Fruit fly (Drosophila melanogaster) whole organism, prepupa: ENCODE measurements around the gene CG8066.

ENCODE experiments used
- CG10631 ChIP-seq: fragments of 200-800 bp; sonication (Bioruptor generic); optimal IDR thresholded peaks from 2 replicates; lab custom pipeline; 2016; ENCODE audit warnings: missing biosample characterization, missing genetic modification characterization
- CG10669 ChIP-seq: fragments of 200-800 bp; sonication (Bioruptor generic); optimal IDR thresholded peaks from 3 replicates; lab custom pipeline; 2018; ENCODE audit warnings: missing biosample characterization, mild to moderate bottlenecking, missing genetic modification characterization, moderate library complexity
- CG11294 ChIP-seq: fragments of 200-800 bp; sonication (Bioruptor generic); IDR thresholded peaks from 2 replicates; pipeline ENCODE4 v1.3.6; 2022; ENCODE audit warnings: missing biosample characterization, missing genetic modification characterization
- CG15336 ChIP-seq: fragments of 200-800 bp; sonication (Bioruptor generic); IDR thresholded peaks from 2 replicates; pipeline ENCODE4 v1.3.6; 2022; ENCODE audit warnings: missing biosample characterization, missing genetic modification characterization
- CG1621 ChIP-seq: fragments of 200-800 bp; sonication (Bioruptor generic); optimal IDR thresholded peaks from 3 replicates; lab custom pipeline; 2018; ENCODE audit warnings: missing biosample characterization, mild to moderate bottlenecking, missing genetic modification characterization
- CG16779 ChIP-seq: fragments of 200-800 bp; sonication (Bioruptor generic); optimal IDR thresholded peaks from 3 replicates; lab custom pipeline; 2017; ENCODE audit warnings: missing biosample characterization, mild to moderate bottlenecking, missing genetic modification characterization
- CG31627 ChIP-seq: fragments of 200-800 bp; sonication (Bioruptor generic); optimal IDR thresholded peaks from 3 replicates; lab custom pipeline; 2016; ENCODE audit warnings: missing biosample characterization, missing genetic modification characterization
- CG32006 ChIP-seq: fragments of 200-800 bp; sonication (Bioruptor generic); optimal IDR thresholded peaks from 3 replicates; lab custom pipeline; 2017; ENCODE audit warnings: missing biosample characterization, mild to moderate bottlenecking, missing genetic modification characterization
- CG34406 ChIP-seq: fragments of 200-800 bp; sonication (Bioruptor generic); optimal IDR thresholded peaks from 3 replicates; lab custom pipeline; 2016; ENCODE audit warnings: missing biosample characterization, missing genetic modification characterization
- CG4318 ChIP-seq: fragments of 200-800 bp; sonication (Bioruptor generic); optimal IDR thresholded peaks from 3 replicates; lab custom pipeline; 2017; ENCODE audit warnings: missing biosample characterization, mild to moderate bottlenecking, missing genetic modification characterization
- CG6276 ChIP-seq: fragments of 200-800 bp; sonication (Bioruptor generic); optimal IDR thresholded peaks from 2 replicates; lab custom pipeline; 2017; ENCODE audit warnings: missing biosample characterization, mild to moderate bottlenecking, missing genetic modification characterization
- CG6792 ChIP-seq: fragments of 200-800 bp; sonication (Bioruptor generic); optimal IDR thresholded peaks from 3 replicates; lab custom pipeline; 2016; ENCODE audit warnings: missing biosample characterization, missing genetic modification characterization
- CG6808 ChIP-seq: fragments of 200-800 bp; sonication (Bioruptor generic); optimal IDR thresholded peaks from 3 replicates; lab custom pipeline; 2017; ENCODE audit warnings: missing biosample characterization, missing genetic modification characterization, mild to moderate bottlenecking, moderate library complexity, missing genetic modification reagents
- CG6854 ChIP-seq: fragments of 200-800 bp; sonication (Bioruptor generic); optimal IDR thresholded peaks from 2 replicates; lab custom pipeline; 2017; ENCODE audit warnings: missing biosample characterization, mild to moderate bottlenecking, missing genetic modification characterization
- CG7368 ChIP-seq: fragments of 200-800 bp; sonication (Bioruptor generic); optimal IDR thresholded peaks from 3 replicates; lab custom pipeline; 2016; ENCODE audit warnings: missing biosample characterization, missing genetic modification characterization
- CG8632 ChIP-seq: fragments of 200-800 bp; sonication (Bioruptor generic); optimal IDR thresholded peaks from 3 replicates; lab custom pipeline; 2016; ENCODE audit warnings: missing biosample characterization, missing genetic modification characterization
- CG9139 ChIP-seq: fragments of 200-800 bp; sonication (Bioruptor generic); optimal IDR thresholded peaks from 3 replicates; lab custom pipeline; 2017; ENCODE audit warnings: missing biosample characterization, mild to moderate bottlenecking, missing genetic modification characterization
- Eip75B ChIP-seq: fragments of 200-800 bp; sonication (Bioruptor generic); optimal IDR thresholded peaks from 3 replicates; lab custom pipeline; 2016; ENCODE audit warnings: missing biosample characterization, missing genetic modification characterization
- Eip78C ChIP-seq: fragments of 200-800 bp; sonication (Bioruptor generic); peaks from one replicate; lab custom pipeline; 2016; ENCODE audit warnings: missing biosample characterization, missing genetic modification characterization
- Eip93F ChIP-seq: fragments of 200-800 bp; sonication (Bioruptor generic); optimal IDR thresholded peaks from 2 replicates; lab custom pipeline; 2016; ENCODE audit warnings: missing biosample characterization, mild to moderate bottlenecking, missing genetic modification characterization
- Ets21C ChIP-seq: fragments of 200-800 bp; sonication (Bioruptor generic); optimal IDR thresholded peaks from 3 replicates; lab custom pipeline; 2016; ENCODE audit warnings: missing biosample characterization, missing genetic modification characterization
- Ets96B ChIP-seq: fragments of 200-800 bp; optimal IDR thresholded peaks from 2 replicates; lab custom pipeline; 2019; ENCODE audit warnings: missing biosample characterization, mild to moderate bottlenecking, missing genetic modification characterization, moderate library complexity
- Gug ChIP-seq: fragments of 200-800 bp; sonication (Bioruptor generic); IDR thresholded peaks from 2 replicates; pipeline ENCODE4 v1.3.6; 2022; ENCODE audit warnings: missing biosample characterization, missing genetic modification characterization
- Hr38 ChIP-seq: sonication (Bioruptor generic); optimal IDR thresholded peaks from 2 replicates; lab custom pipeline; 2016; ENCODE audit warnings: missing biosample characterization, missing genetic modification characterization
- Hr4 ChIP-seq: fragments of 200-800 bp; sonication (Bioruptor generic); optimal IDR thresholded peaks from 3 replicates; lab custom pipeline; 2016; ENCODE audit warnings: missing biosample characterization, missing genetic modification characterization
- Lpt ChIP-seq: fragments of 200-800 bp; sonication (Bioruptor generic); optimal IDR thresholded peaks from 3 replicates; lab custom pipeline; 2016; ENCODE audit warnings: missing biosample characterization, missing genetic modification characterization
- Met ChIP-seq: fragments of 200-800 bp; sonication (Bioruptor generic); optimal IDR thresholded peaks from 3 replicates; lab custom pipeline; 2016; ENCODE audit warnings: missing biosample characterization, missing genetic modification characterization
- OdsH ChIP-seq: fragments of 200-800 bp; sonication (Bioruptor generic); optimal IDR thresholded peaks from 3 replicates; lab custom pipeline; 2016; ENCODE audit warnings: missing biosample characterization, missing genetic modification characterization
- Smox ChIP-seq: fragments of 200-800 bp; sonication (Bioruptor generic); optimal IDR thresholded peaks from 3 replicates; lab custom pipeline; 2016; ENCODE audit warnings: missing biosample characterization, missing genetic modification characterization
- Sox102F ChIP-seq: fragments of 200-800 bp; sonication (Bioruptor generic); optimal IDR thresholded peaks from 2 replicates; lab custom pipeline; 2016; ENCODE audit warnings: missing biosample characterization, mild to moderate bottlenecking, missing genetic modification characterization
- Sox14 ChIP-seq: fragments of 200-800 bp; sonication (Bioruptor generic); optimal IDR thresholded peaks from 3 replicates; lab custom pipeline; 2016; ENCODE audit warnings: missing biosample characterization, missing genetic modification characterization
- cyc ChIP-seq: fragments of 200-800 bp; sonication (Bioruptor generic); optimal IDR thresholded peaks from 3 replicates; lab custom pipeline; 2016; ENCODE audit warnings: missing biosample characterization, missing genetic modification characterization
- dsx ChIP-seq: fragments of 200-800 bp; optimal IDR thresholded peaks from 3 replicates; lab custom pipeline; 2019; ENCODE audit warnings: missing biosample characterization, mild to moderate bottlenecking, missing genetic modification characterization, moderate library complexity; ENCODE audit not compliant: poor library complexity, severe bottlenecking
- eg ChIP-seq: fragments of 200-800 bp; sonication (Bioruptor generic); IDR thresholded peaks from 3 replicates; pipeline ENCODE4 v1.3.6; 2022; ENCODE audit warnings: missing biosample characterization, missing genetic modification characterization
- esn ChIP-seq: fragments of 200-800 bp; sonication (Bioruptor generic); optimal IDR thresholded peaks from 2 replicates; lab custom pipeline; 2016; ENCODE audit warnings: missing biosample characterization, mild to moderate bottlenecking, missing genetic modification characterization, moderate library complexity
- fd59A ChIP-seq: fragments of 200-800 bp; sonication (Bioruptor generic); optimal IDR thresholded peaks from 2 replicates; lab custom pipeline; 2017; ENCODE audit warnings: missing biosample characterization, mild to moderate bottlenecking, missing genetic modification characterization, missing genetic modification reagents
- fd85E ChIP-seq: fragments of 200-800 bp; sonication (Bioruptor generic); optimal IDR thresholded peaks from 3 replicates; lab custom pipeline; 2016; ENCODE audit warnings: missing biosample characterization, missing genetic modification characterization
- fkh ChIP-seq: fragments of 200-800 bp; sonication (Bioruptor generic); optimal IDR thresholded peaks from 3 replicates; lab custom pipeline; 2017; ENCODE audit warnings: missing biosample characterization, mild to moderate bottlenecking, missing genetic modification characterization, moderate library complexity
- lz ChIP-seq: fragments of 200-800 bp; sonication (Bioruptor generic); optimal IDR thresholded peaks from 3 replicates; lab custom pipeline; 2016; ENCODE audit warnings: missing biosample characterization, missing genetic modification characterization
- net ChIP-seq: fragments of 200-800 bp; sonication (Bioruptor generic); optimal IDR thresholded peaks from 3 replicates; lab custom pipeline; 2016; ENCODE audit warnings: missing biosample characterization, missing genetic modification characterization
- pdm3 ChIP-seq: fragments of 200-800 bp; sonication (Bioruptor generic); optimal IDR thresholded peaks from 3 replicates; lab custom pipeline; 2016; ENCODE audit warnings: missing biosample characterization, missing genetic modification characterization
- salr ChIP-seq, 2 experiments: fragments of 200-800 bp; sonication (Bioruptor generic); optimal IDR thresholded peaks; 3 replicates each; lab custom pipeline; 2016 to 2018; ENCODE audit warnings: missing biosample characterization in 2 of 2, missing genetic modification characterization in 2 of 2, mild to moderate bottlenecking in 1 of 2
- spab ChIP-seq: fragments of 200-800 bp; sonication (Bioruptor generic); optimal IDR thresholded peaks from 2 replicates; lab custom pipeline; 2017; ENCODE audit warnings: missing biosample characterization, mild to moderate bottlenecking, missing genetic modification characterization, missing genetic modification reagents
- ss ChIP-seq, 2 experiments: fragments of 200-800 bp; sonication (Bioruptor generic); optimal IDR thresholded peaks; 2 replicates in 1 of 2; 3 replicates in 1 of 2; lab custom pipeline; 2017 to 2018; ENCODE audit warnings: mild to moderate bottlenecking in 2 of 2, missing biosample characterization in 2 of 2, missing genetic modification characterization in 2 of 2, moderate library complexity in 1 of 2
- svp ChIP-seq: fragments of 200-800 bp; sonication (Bioruptor generic); peaks from one replicate; lab custom pipeline; 2016; ENCODE audit warnings: missing biosample characterization, missing genetic modification characterization
- topi ChIP-seq: fragments of 200-800 bp; sonication (Bioruptor generic); optimal IDR thresholded peaks from 3 replicates; lab custom pipeline; 2016; ENCODE audit warnings: missing biosample characterization, missing genetic modification characterization
- vri ChIP-seq: fragments of 200-800 bp; sonication (Bioruptor generic); optimal IDR thresholded peaks from 3 replicates; lab custom pipeline; 2016; ENCODE audit warnings: missing biosample characterization, mild to moderate bottlenecking, missing genetic modification characterization

The CG8066 gene

DNA sequence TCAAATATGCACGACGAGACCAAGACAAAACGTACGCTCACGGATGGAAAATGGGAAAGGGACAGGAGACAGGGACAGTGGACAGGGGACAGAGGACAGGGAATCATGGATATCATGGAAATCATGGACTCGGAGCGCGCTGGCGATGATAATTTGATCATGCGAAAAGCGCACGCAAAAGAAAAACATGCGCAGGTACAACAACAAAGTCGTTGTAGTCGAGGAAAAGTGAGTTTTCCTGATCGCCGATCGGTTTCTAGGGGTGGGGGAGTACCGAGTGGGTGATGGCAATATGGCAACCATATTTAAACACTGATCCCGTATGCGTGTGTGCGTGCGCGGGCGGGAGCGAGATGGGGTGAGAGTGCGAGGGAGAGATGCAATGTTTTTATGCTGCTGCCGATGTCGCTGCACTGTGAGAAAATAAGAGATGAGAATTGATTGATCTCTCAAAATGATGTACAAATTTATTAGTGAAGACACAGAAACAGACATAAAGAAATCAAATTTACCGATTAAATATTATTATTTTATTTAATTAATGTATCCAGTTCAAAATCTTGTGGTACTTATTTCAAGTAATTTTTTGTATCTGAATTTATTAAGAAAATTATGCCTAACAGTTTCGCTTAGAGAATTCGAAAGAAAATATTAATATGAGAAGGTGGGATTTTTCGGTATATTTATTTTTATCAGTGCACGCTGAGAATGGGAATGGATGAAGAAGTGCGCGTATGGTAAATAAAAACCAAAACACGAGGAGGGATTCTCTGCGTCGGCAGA is 22.3 kb upstream of the CG8066 start (continued):
- no peak for TF ChIP-seq cyc (GFP tag; lab: Kevin White, UChicago)
- peak; percentile 55 for TF ChIP-seq eg (GFP tag; lab: Robert Waterston, UW)
- TF ChIP-seq CG6792 (GFP tag; lab: Kevin White, UChicago), result peak; percentile 56
- TF ChIP-seq esn, result peak; percentile 20
- no peak for TF ChIP-seq Hr38 (GFP tag; lab: Kevin White, UChicago)
- TF ChIP-seq CG6808, result peak; percentile 72
- no peak; the same call in 1 of the 2 replicates for TF ChIP-seq Gug (GFP tag; lab: Robert Waterston, UW)
- TF ChIP-seq CG34406 (GFP tag; lab: Kevin White, UChicago), result peak; percentile 63
- no peak for TF ChIP-seq Sox102F (GFP tag; lab: Kevin White, UChicago)
- peak; percentile 66 for TF ChIP-seq OdsH (GFP tag; lab: Kevin White, UChicago)
- peak; percentile 77 for TF ChIP-seq Eip78C (GFP tag; lab: Kevin White, UChicago)
- no peak for TF ChIP-seq lz
- TF ChIP-seq ss (GFP tag; optimal IDR thresholded peaks at IDR 0.05; lab: Kevin White, UChicago), result peak; percentile 64 to 66
- peak; percentile 45 for TF ChIP-seq CG1621 (tag; lab: Kevin White, UChicago)
- TF ChIP-seq spab (GFP tag; lab: Kevin White, UChicago), result peak; percentile 62
- peak; percentile 46 for TF ChIP-seq CG9139 (GFP tag; lab: Kevin White, UChicago)
- TF ChIP-seq vri (GFP tag; lab: Kevin White, UChicago), result no peak
- peak; percentile 32 for TF ChIP-seq CG16779 (tag; lab: Kevin White, UChicago)
- no peak for TF ChIP-seq Ets21C
- peak; percentile 62 for TF ChIP-seq CG10669 (GFP tag; lab: Kevin White, UChicago)
- peak; percentile 70 for TF ChIP-seq CG15336 (GFP tag; lab: Robert Waterston, UW)
- no peak for TF ChIP-seq CG31627 (GFP tag; lab: Kevin White, UChicago)
- TF ChIP-seq CG8632 (GFP tag; lab: Kevin White, UChicago), result peak; percentile 37
- TF ChIP-seq Sox14 (GFP tag; lab: Kevin White, UChicago), result peak; percentile 23
- TF ChIP-seq Ets96B (tag; lab: Kevin White, UChicago), result peak; percentile 79
- peak; percentile 31 for TF ChIP-seq Met (GFP tag; lab: Kevin White, UChicago)
- TF ChIP-seq CG6276, result peak; percentile 44
- peak; percentile 47 for TF ChIP-seq CG4318 (GFP tag; lab: Kevin White, UChicago)
- no peak for TF ChIP-seq Eip93F (GFP tag; lab: Kevin White, UChicago)

DNA sequence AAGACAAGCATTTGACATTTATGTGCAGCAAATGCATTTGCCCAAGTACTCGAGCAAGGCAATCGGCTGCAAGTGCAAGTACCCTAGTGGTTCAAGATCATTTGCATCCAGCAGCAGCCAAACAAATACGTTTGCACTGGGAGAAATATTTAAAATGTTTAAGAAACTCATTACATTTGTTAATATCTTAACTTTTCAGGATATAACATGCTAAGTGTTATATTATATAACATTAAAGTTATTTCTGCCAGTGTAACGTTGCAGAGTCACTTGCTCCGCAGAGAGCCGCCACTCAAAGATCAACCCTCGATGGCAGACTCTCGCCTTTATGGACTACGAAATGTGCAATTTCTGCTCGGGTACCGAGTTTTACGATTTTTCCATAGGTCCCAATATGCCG is 20.8 kb upstream of the CG8066 start:
- peak; percentile 32 for TF ChIP-seq CG32006 (GFP tag; lab: Kevin White, UChicago)
- TF ChIP-seq Met (GFP tag; lab: Kevin White, UChicago), result no peak
- no peak for TF ChIP-seq fkh
- TF ChIP-seq CG10631, result no peak
- TF ChIP-seq CG11294 (GFP tag; lab: Robert Waterston, UW), result no peak
- TF ChIP-seq dsx (GFP tag; lab: Kevin White, UChicago), result peak; percentile 44
- no peak for TF ChIP-seq Ets96B (tag; lab: Kevin White, UChicago)
- TF ChIP-seq salr (GFP tag; optimal IDR thresholded peaks at IDR 0.05; lab: Kevin White, UChicago), result no peak
- 0 out of 2 replicates have a peak, but pooled peaks have one; percentile 33 for TF ChIP-seq CG15336 (GFP tag; lab: Robert Waterston, UW)
- TF ChIP-seq fd59A (GFP tag; lab: Kevin White, UChicago), result no peak
- TF ChIP-seq svp (GFP tag; lab: Kevin White, UChicago), result peak; percentile 25
- TF ChIP-seq pdm3 (GFP tag; lab: Kevin White, UChicago), result no peak
- TF ChIP-seq Eip75B, result no peak
- TF ChIP-seq CG6276, result no peak
- TF ChIP-seq OdsH (GFP tag; lab: Kevin White, UChicago), result no peak
- no peak for TF ChIP-seq Sox102F (GFP tag; lab: Kevin White, UChicago)
- TF ChIP-seq net, result no peak
- peak; percentile 19 for TF ChIP-seq spab (GFP tag; lab: Kevin White, UChicago)
- no peak for TF ChIP-seq topi (GFP tag; lab: Kevin White, UChicago)
- no peak for TF ChIP-seq CG7368 (GFP tag; lab: Kevin White, UChicago)
- no peak for TF ChIP-seq CG31627 (GFP tag; lab: Kevin White, UChicago)
- no peak for TF ChIP-seq Lpt
- no peak for TF ChIP-seq Smox (GFP tag; lab: Kevin White, UChicago)
- TF ChIP-seq CG9139 (GFP tag; lab: Kevin White, UChicago), result no peak
- TF ChIP-seq CG6854, result no peak
- no peak for TF ChIP-seq eg (GFP tag; lab: Robert Waterston, UW)
- TF ChIP-seq CG8632 (GFP tag; lab: Kevin White, UChicago), result no peak
- no peak for TF ChIP-seq CG1621 (tag; lab: Kevin White, UChicago)
- no peak for TF ChIP-seq Sox14 (GFP tag; lab: Kevin White, UChicago)
- no peak for TF ChIP-seq Hr4 (GFP tag; lab: Kevin White, UChicago)
- no peak for TF ChIP-seq CG16779 (tag; lab: Kevin White, UChicago)
- no peak for TF ChIP-seq fd85E (GFP tag; lab: Kevin White, UChicago)
- no peak for TF ChIP-seq esn
